Fruit fly (Drosophila melanogaster) whole organism, embryonic: ENCODE measurements around the gene Alh.

Experiments used
- Blimp-1 ChIP-seq: fragments of 200-800 bp; sonication (Bioruptor generic); optimal IDR thresholded peaks from 3 replicates; lab custom pipeline; 2018; ENCODE audit warnings: missing biosample characterization, missing genetic modification characterization, mild to moderate bottlenecking, moderate library complexity, missing genetic modification reagents
- Bteb2 ChIP-seq: fragments of 200-800 bp; sonication (Bioruptor generic); optimal IDR thresholded peaks from 2 replicates; lab custom pipeline; 2016; ENCODE audit warnings: missing biosample characterization, missing genetic modification characterization
- C15 ChIP-seq: fragments of 200-800 bp; sonication (Bioruptor generic); IDR thresholded peaks from 3 replicates; pipeline ENCODE4 v1.3.6; 2022; ENCODE audit warnings: missing biosample characterization, missing genetic modification characterization
- CG10543 ChIP-seq: fragments of 200-800 bp; sonication (Bioruptor generic); optimal IDR thresholded peaks from 3 replicates; lab custom pipeline; 2017; ENCODE audit warnings: missing biosample characterization, mild to moderate bottlenecking, missing genetic modification characterization, moderate library complexity
- CG12104 ChIP-seq: fragments of 200-800 bp; sonication (Bioruptor generic); optimal IDR thresholded peaks from 3 replicates; lab custom pipeline; 2016; ENCODE audit warnings: missing biosample characterization, missing genetic modification characterization
- CG12769 ChIP-seq: fragments of 200-800 bp; sonication (Bioruptor generic); optimal IDR thresholded peaks from 2 replicates; lab custom pipeline; 2019; ENCODE audit warnings: missing biosample characterization, mild to moderate bottlenecking, missing genetic modification characterization, moderate library complexity
- CG15269 ChIP-seq: fragments of 200-800 bp; sonication (Bioruptor generic); optimal IDR thresholded peaks from 2 replicates; lab custom pipeline; 2018; ENCODE audit warnings: missing biosample characterization, mild to moderate bottlenecking, missing genetic modification characterization, moderate library complexity
- CG1529 ChIP-seq: fragments of 200-800 bp; sonication (Bioruptor generic); optimal IDR thresholded peaks from 3 replicates; lab custom pipeline; 2018; ENCODE audit warnings: missing biosample characterization, missing genetic modification characterization
- CG17612 ChIP-seq: fragments of 200-800 bp; sonication (Bioruptor generic); IDR thresholded peaks from 2 replicates; pipeline ENCODE4 v1.3.6; 2022; ENCODE audit warnings: missing biosample characterization, missing genetic modification characterization
- CG17912 ChIP-seq: fragments of 200-800 bp; sonication (Bioruptor generic); optimal IDR thresholded peaks from 2 replicates; lab custom pipeline; 2018; ENCODE audit warnings: missing biosample characterization, mild to moderate bottlenecking, missing genetic modification characterization
- CG2202 ChIP-seq: fragments of 200-800 bp; sonication (Bioruptor generic); optimal IDR thresholded peaks from 2 replicates; lab custom pipeline; 2018; ENCODE audit warnings: missing biosample characterization, mild to moderate bottlenecking, missing genetic modification characterization
- CG33213 ChIP-seq: fragments of 200-800 bp; sonication (Bioruptor generic); optimal IDR thresholded peaks from 3 replicates; lab custom pipeline; 2016; ENCODE audit warnings: missing biosample characterization, missing genetic modification characterization
- CG4282 ChIP-seq: fragments of 200-800 bp; sonication (Bioruptor generic); optimal IDR thresholded peaks from 2 replicates; lab custom pipeline; 2016; ENCODE audit warnings: missing biosample characterization, missing genetic modification characterization
- CG6272 ChIP-seq: fragments of 200-800 bp; sonication (Bioruptor generic); IDR thresholded peaks from 2 replicates; pipeline ENCODE4 v1.3.6; 2022; ENCODE audit warnings: missing biosample characterization, missing genetic modification characterization
- CG6791 ChIP-seq: fragments of 200-800 bp; sonication (Bioruptor generic); IDR thresholded peaks from 3 replicates; pipeline ENCODE4 v1.3.6; 2022; ENCODE audit warnings: missing biosample characterization, missing genetic modification characterization; ENCODE audit not compliant: partially characterized antibody
- CG7357 ChIP-seq: fragments of 200-800 bp; sonication (Bioruptor generic); IDR thresholded peaks from 3 replicates; pipeline ENCODE4 v1.3.6; 2022; ENCODE audit warnings: missing biosample characterization, missing genetic modification characterization
- CG7372 ChIP-seq: fragments of 200-800 bp; sonication (Bioruptor generic); IDR thresholded peaks from 2 replicates; pipeline ENCODE4 v1.3.6; 2022; ENCODE audit warnings: missing biosample characterization, missing genetic modification characterization
- CG7928 ChIP-seq: fragments of 200-800 bp; sonication (Bioruptor generic); optimal IDR thresholded peaks from 2 replicates; lab custom pipeline; 2017; ENCODE audit warnings: missing biosample characterization, mild to moderate bottlenecking, missing genetic modification characterization
- CG8290 ChIP-seq, 3 experiments: fragments of 200-800 bp; sonication (Bioruptor generic); optimal IDR thresholded peaks; 2 replicates each; lab custom pipeline; 2016 to 2019; ENCODE audit warnings: missing biosample characterization in 3 of 3, missing genetic modification characterization in 3 of 3, mild to moderate bottlenecking in 2 of 3, moderate library complexity in 1 of 3
- CkIIα-i1 ChIP-seq: fragments of 200-800 bp; sonication (Bioruptor generic); IDR thresholded peaks from 2 replicates; pipeline ENCODE4 v1.3.6; 2022; ENCODE audit warnings: missing biosample characterization, missing genetic modification characterization
- Eip74EF ChIP-seq, 2 experiments: fragments of 200-800 bp in 1 of 2; fragments of >200 bp in 1 of 2; sonication (Bioruptor generic) in 1 of 2; optimal IDR thresholded peaks; 2 replicates each; lab custom pipeline; 2017 to 2019; ENCODE audit warnings: missing biosample characterization in 2 of 2, missing genetic modification characterization in 2 of 2, mild to moderate bottlenecking in 1 of 2, moderate library complexity in 1 of 2
- HLHmδ ChIP-seq: fragments of 200-800 bp; sonication (Bioruptor generic); optimal IDR thresholded peaks from 2 replicates; lab custom pipeline; 2018; ENCODE audit warnings: missing biosample characterization, mild to moderate bottlenecking, missing genetic modification characterization, moderate library complexity
- Hmr ChIP-seq: fragments of 200-800 bp; sonication (Bioruptor generic); optimal IDR thresholded peaks from 3 replicates; lab custom pipeline; 2017; ENCODE audit warnings: mild to moderate bottlenecking, missing biosample characterization, missing genetic modification reagents, missing genetic modification characterization
- Hr78 ChIP-seq, 2 experiments: fragments of 200-800 bp in 1 of 2; fragments of >200 bp in 1 of 2; sonication (Bioruptor generic) in 1 of 2; optimal IDR thresholded peaks; 2 replicates each; lab custom pipeline; 2017 to 2019; ENCODE audit warnings: missing biosample characterization in 2 of 2, missing genetic modification characterization in 2 of 2, mild to moderate bottlenecking in 1 of 2, moderate library complexity in 1 of 2
- Pdp1 ChIP-seq, 2 experiments: fragments of 200-800 bp; sonication (Bioruptor generic); optimal IDR thresholded peaks; 3 replicates each; lab custom pipeline; 2016; ENCODE audit warnings: missing biosample characterization in 2 of 2, missing genetic modification characterization in 2 of 2, mild to moderate bottlenecking in 1 of 2, moderate library complexity in 1 of 2
- Rfx ChIP-seq: fragments of 200-800 bp; sonication (Bioruptor generic); IDR thresholded peaks from 2 replicates; pipeline ENCODE4 v1.3.6; 2022; ENCODE audit warnings: missing biosample characterization, missing genetic modification characterization
- Rx ChIP-seq: fragments of 200-800 bp; sonication (Bioruptor generic); IDR thresholded peaks from 2 replicates; pipeline ENCODE4 v1.3.6; 2022; ENCODE audit warnings: missing biosample characterization, missing genetic modification characterization
- Side ChIP-seq: fragments of 200-800 bp; sonication (Bioruptor generic); optimal IDR thresholded peaks from 2 replicates; lab custom pipeline; 2016; ENCODE audit warnings: missing biosample characterization, missing genetic modification characterization
- Vsx1 ChIP-seq: fragments of 200-800 bp; sonication (Bioruptor generic); optimal IDR thresholded peaks from 2 replicates; lab custom pipeline; 2017; ENCODE audit warnings: missing biosample characterization, mild to moderate bottlenecking, missing genetic modification characterization, missing genetic modification reagents
- btn ChIP-seq: fragments of 200-800 bp; sonication (Bioruptor generic); optimal IDR thresholded peaks from 2 replicates; lab custom pipeline; 2016; ENCODE audit warnings: missing biosample characterization, missing genetic modification characterization
- cg ChIP-seq: fragments of 200-800 bp; sonication (Bioruptor generic); optimal IDR thresholded peaks from 3 replicates; lab custom pipeline; 2019; ENCODE audit warnings: missing biosample characterization, mild to moderate bottlenecking, missing genetic modification characterization, moderate library complexity
- chinmo ChIP-seq: fragments of 200-800 bp; sonication (Bioruptor generic); IDR thresholded peaks from 4 replicates; pipeline ENCODE4 v1.3.6; 2022; ENCODE audit warnings: missing biosample characterization, missing genetic modification characterization; ENCODE audit not compliant: partially characterized antibody
- crol ChIP-seq: fragments of 200-800 bp; sonication (Bioruptor generic); IDR thresholded peaks from 2 replicates; pipeline ENCODE4 v1.3.6; 2022; ENCODE audit warnings: missing biosample characterization, missing genetic modification characterization
- fd96Cb ChIP-seq: fragments of 200-800 bp; sonication (Bioruptor generic); optimal IDR thresholded peaks from 2 replicates; lab custom pipeline; 2018; ENCODE audit warnings: missing biosample characterization, mild to moderate bottlenecking, missing genetic modification characterization, moderate library complexity
- gem ChIP-seq: fragments of 200-800 bp; sonication (Bioruptor generic); optimal IDR thresholded peaks from 2 replicates; lab custom pipeline; 2019; ENCODE audit warnings: missing biosample characterization, mild to moderate bottlenecking, missing genetic modification characterization, moderate library complexity
- gsb-n ChIP-seq: fragments of 200-800 bp; sonication (Bioruptor generic); optimal IDR thresholded peaks from 3 replicates; lab custom pipeline; 2018; ENCODE audit warnings: missing biosample characterization, mild to moderate bottlenecking, missing genetic modification characterization
- h ChIP-seq: fragments of >200 bp; optimal IDR thresholded peaks from 2 replicates; lab custom pipeline; 2017
- ham ChIP-seq: fragments of 200-800 bp; sonication (Bioruptor generic); IDR thresholded peaks from 2 replicates; pipeline ENCODE4 v1.3.6; 2022; ENCODE audit warnings: missing biosample characterization, missing genetic modification characterization
- kni ChIP-seq: fragments of 200-800 bp; sonication (Bioruptor generic); optimal IDR thresholded peaks from 3 replicates; lab custom pipeline; 2017; ENCODE audit warnings: mild to moderate bottlenecking, missing biosample characterization, missing genetic modification reagents, missing genetic modification characterization
- oc ChIP-seq: fragments of 200-800 bp; sonication (Bioruptor generic); optimal IDR thresholded peaks from 2 replicates; lab custom pipeline; 2018; ENCODE audit warnings: missing biosample characterization, mild to moderate bottlenecking, missing genetic modification characterization, moderate library complexity
- sens ChIP-seq: fragments of 200-800 bp; sonication (Bioruptor generic); peaks from one replicate; lab custom pipeline; 2016; ENCODE audit warnings: missing biosample characterization, missing genetic modification characterization
- sim ChIP-seq: fragments of 200-800 bp; sonication (Bioruptor generic); IDR thresholded peaks from 2 replicates; pipeline ENCODE4 v1.3.6; 2022; ENCODE audit warnings: missing biosample characterization, missing genetic modification characterization
- slp2 ChIP-seq: fragments of 200-800 bp; sonication (Bioruptor generic); optimal IDR thresholded peaks from 2 replicates; lab custom pipeline; 2016; ENCODE audit warnings: missing biosample characterization, missing genetic modification characterization
- sr ChIP-seq: fragments of 200-800 bp; sonication (Bioruptor generic); IDR thresholded peaks from 3 replicates; pipeline ENCODE4 v1.3.6; 2022; ENCODE audit warnings: missing biosample characterization, missing genetic modification characterization
- stwl ChIP-seq: fragments of 200-800 bp; sonication (Bioruptor generic); optimal IDR thresholded peaks from 3 replicates; lab custom pipeline; 2018; ENCODE audit warnings: missing biosample characterization, mild to moderate bottlenecking, missing genetic modification characterization, moderate library complexity
- vvl ChIP-seq: fragments of 200-800 bp; sonication (Bioruptor generic); IDR thresholded peaks from 2 replicates; pipeline ENCODE4 v1.3.6; 2022; ENCODE audit warnings: missing biosample characterization, missing genetic modification characterization
- wor ChIP-seq: fragments of 200-800 bp; sonication (Bioruptor generic); IDR thresholded peaks from 2 replicates; pipeline ENCODE4 v1.3.6; 2022; ENCODE audit warnings: missing biosample characterization, missing genetic modification characterization

The Alh gene

DNA sequence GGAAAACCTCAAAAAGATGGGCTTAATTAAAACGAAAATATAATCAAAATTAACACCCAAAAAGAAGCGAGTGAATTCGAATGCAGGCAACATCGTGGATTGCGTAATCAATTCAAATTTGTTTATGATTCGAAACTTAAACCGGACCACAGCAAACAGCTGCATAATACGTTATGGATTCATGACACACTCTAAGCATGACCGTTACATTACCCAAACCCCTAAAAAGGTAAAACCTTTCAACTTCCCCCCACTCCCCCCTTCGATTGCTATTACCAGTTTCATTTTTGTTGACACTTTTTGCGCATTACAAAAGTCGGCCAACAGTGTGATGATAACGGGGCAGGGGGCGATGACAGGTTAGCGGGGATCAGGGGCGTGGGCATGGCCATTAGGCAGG is 45.9 kb upstream of the Alh start:
- TF ChIP-seq Rx (GFP tag; lab: Robert Waterston, UW) (peak; percentile 5; the same call in 1 of the 2 replicates), CG12769 (tag; lab: Kevin White, UChicago) (peak; percentile 16), Rfx (GFP tag; lab: Robert Waterston, UW) (0 out of 2 replicates have a peak, but pooled peaks have one; percentile 20), Hr78 (GFP tag; optimal IDR thresholded peaks at IDR 0.05; lab: Kevin White, UChicago) (peak in 1 of 2 experiments; percentile 89), chinmo (0 out of 4 replicates have a peak, but pooled peaks have one; percentile 46), sr (GFP tag; lab: Robert Waterston, UW) (0 out of 3 replicates have a peak, but pooled peaks have one; percentile 45), slp2 (GFP tag; lab: Kevin White, UChicago) (no peak), sens (GFP tag; lab: Kevin White, UChicago) (peak; percentile 19), oc (peak; percentile 8), CG12104 (no peak), gem (tag; lab: Kevin White, UChicago) (no peak), kni (peak; percentile 84), Pdp1 (GFP tag; optimal IDR thresholded peaks at IDR 0.05; lab: Kevin White, UChicago) (peak in 1 of 2 experiments; percentile 87), vvl (GFP tag; lab: Robert Waterston, UW) (peak; percentile 62; the same call in 1 of the 2 replicates), CG15269 (tag; lab: Kevin White, UChicago) (peak; percentile 12), CG6272 (GFP tag; lab: Robert Waterston, UW) (no peak), CG17612 (no peak), Blimp-1 (GFP tag; lab: Kevin White, UChicago) (peak; percentile 33), Eip74EF (GFP tag; optimal IDR thresholded peaks at IDR 0.05; lab: Kevin White, UChicago) (peak in 1 of 2 experiments; percentile 79), crol (GFP tag; lab: Robert Waterston, UW) (peak; percentile 29; the same call in 1 of the 2 replicates)

DNA sequence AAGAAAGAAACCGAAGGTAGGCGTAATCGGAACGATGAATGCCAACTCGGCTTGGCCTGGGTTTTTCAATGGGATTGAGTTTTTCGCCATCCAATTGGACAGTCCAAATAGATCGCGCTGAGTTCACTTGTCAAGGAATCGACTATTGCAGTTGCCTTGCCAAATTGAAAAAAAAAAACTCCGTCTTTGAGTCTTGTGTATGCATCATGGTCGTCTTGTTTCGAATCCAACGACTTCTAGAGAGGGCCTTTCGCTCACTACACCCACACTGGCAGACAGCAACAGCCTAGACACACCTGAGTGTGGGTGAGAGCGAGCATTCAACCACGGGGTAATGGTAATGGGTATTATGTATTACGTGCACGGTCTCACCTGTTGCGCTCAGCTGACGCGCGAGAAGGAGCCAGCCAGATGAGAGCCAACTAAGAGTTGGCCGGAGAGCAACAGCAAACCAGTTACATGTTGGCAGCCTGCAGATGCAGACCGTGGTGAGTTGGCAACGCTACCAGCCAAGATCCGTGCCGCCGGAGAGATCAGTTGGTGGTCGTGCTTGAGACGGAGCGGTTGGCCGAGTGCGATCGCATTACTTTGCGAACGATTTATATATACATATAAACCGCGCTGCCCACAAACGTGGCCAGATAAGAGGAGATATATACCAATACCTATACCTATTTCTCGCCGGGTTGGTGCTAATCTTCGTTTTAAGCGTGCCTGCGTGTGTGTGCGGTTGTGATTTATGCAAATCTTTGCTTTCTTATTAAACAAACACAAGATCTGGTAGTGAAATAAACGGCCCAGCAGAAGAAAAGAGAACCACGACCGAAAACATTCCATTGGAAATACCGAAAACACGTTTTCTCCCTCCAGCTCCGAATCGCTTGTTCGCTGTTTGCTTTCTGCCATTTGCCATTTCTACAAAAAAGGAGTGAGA is 38.6 kb upstream of the Alh start, which contains the start of gene sas:
TSS of gene sas (plus strand) at position 453 of the 934 bp plus-strand sequence.
- TF ChIP-seq fd96Cb (tag; lab: Kevin White, UChicago) (no peak), CG10543 (peak; percentile 32), CG33213 (no peak), CG7357 (no peak), CG4282 (GFP tag; lab: Kevin White, UChicago) (no peak), CG7372 (GFP tag; lab: Robert Waterston, UW) (no peak), CG7928 (no peak), CG2202 (tag; lab: Kevin White, UChicago) (no peak), gsb-n (no peak), CkIIα-i1 (GFP tag; lab: Robert Waterston, UW) (no peak), C15 (no peak), wor (no peak), Bteb2 (GFP tag; lab: Kevin White, UChicago) (no peak), h (lab: Kevin White, UChicago) (no peak), CG1529 (GFP tag; lab: Kevin White, UChicago) (no peak), ham (no peak), sim (GFP tag; lab: Robert Waterston, UW) (no peak), Hmr (no peak), slp2 (GFP tag; lab: Kevin White, UChicago) (no peak), CG8290 (GFP tag; optimal IDR thresholded peaks at IDR 0.05; lab: Kevin White, UChicago) (no peak), CG8290 (tag; optimal IDR thresholded peaks at IDR 0.05; lab: Kevin White, UChicago) (peak in 1 of 2 experiments; percentile 36), CG17912 (GFP tag; lab: Kevin White, UChicago) (no peak), CG6791 (GFP tag; lab: Robert Waterston, UW) (0 out of 3 replicates have a peak, but pooled peaks have one; percentile 0), stwl (tag; lab: Kevin White, UChicago) (no peak), Side (GFP tag; lab: Kevin White, UChicago) (no peak), HLHmδ (no peak), btn (GFP tag; lab: Kevin White, UChicago) (no peak), Vsx1 (GFP tag; lab: Kevin White, UChicago) (no peak), cg (GFP tag; lab: Kevin White, UChicago) (peak; percentile 64)
